Worm (Caenorhabditis elegans) whole organism, young adult: ENCODE results near the gene T25E4.1.

Experiments used
- B0035.1 ChIP-seq: sonication (generic microtip); optimal IDR thresholded peaks from 2 replicates; lab custom pipeline; 2016; ENCODE audit warnings: missing genetic modification characterization, mild to moderate bottlenecking, missing compliant biosample characterization, missing genotype, missing genetic modification reagents
- F57A8.1 ChIP-seq: fragments of 200-800 bp; sonication (Bioruptor generic); optimal IDR thresholded peaks from 2 replicates; lab custom pipeline; 2018; ENCODE audit warnings: mild to moderate bottlenecking, missing genetic modification characterization, moderate library complexity, missing compliant biosample characterization
- T07F8.4 ChIP-seq: sonication (generic microtip); optimal IDR thresholded peaks from 2 replicates; lab custom pipeline; 2016; ENCODE audit warnings: mild to moderate bottlenecking, missing genetic modification characterization, moderate library complexity, missing compliant biosample characterization
- T26A5.8 ChIP-seq: sonication (generic microtip); optimal IDR thresholded peaks from 2 replicates; lab custom pipeline; 2016; ENCODE audit warnings: missing genetic modification characterization, missing compliant biosample characterization
- Y53F4B.3 ChIP-seq: fragments of 200-800 bp; sonication (Bioruptor generic); IDR thresholded peaks from 2 replicates; pipeline ENCODE4 v1.3.6; 2022; ENCODE audit warnings: missing genetic modification reagents, missing genetic modification characterization, missing compliant biosample characterization
- Y95B8A.8 ChIP-seq: fragments of 200-800 bp; sonication (Bioruptor generic); IDR thresholded peaks from 2 replicates; pipeline ENCODE4 v1.3.6; 2022; ENCODE audit warnings: missing genetic modification reagents, missing genetic modification characterization, missing compliant biosample characterization
- attf-3 ChIP-seq: fragments of 200-800 bp; sonication (Bioruptor generic); conservative IDR thresholded peaks from 2 replicates; pipeline ENCODE4 v1.3.6; 2022; ENCODE audit warnings: missing genetic modification reagents, missing genetic modification characterization, missing compliant biosample characterization
- cebp-1 ChIP-seq, 2 experiments: fragments of 200-800 bp in 1 of 2; sonication (Bioruptor generic) in 1 of 2; sonication (generic microtip) in 1 of 2; IDR thresholded peaks in 1 of 2; optimal IDR thresholded peaks in 1 of 2; 2 replicates each; pipeline versions ENCODE4 v1.3.6 to Lab custom; 2017 to 2022; ENCODE audit warnings: missing compliant biosample characterization in 2 of 2, missing genetic modification characterization in 2 of 2, mild to moderate bottlenecking in 1 of 2, missing genetic modification reagents in 1 of 2, moderate library complexity in 1 of 2
- cebp-2 ChIP-seq: fragments of 200-800 bp; sonication (Bioruptor generic); IDR thresholded peaks from 2 replicates; pipeline ENCODE4 v1.3.6; 2022; ENCODE audit warnings: missing genetic modification characterization, missing compliant biosample characterization
- ceh-100 ChIP-seq: fragments of 200-800 bp; sonication (Bioruptor generic); IDR thresholded peaks from 2 replicates; pipeline ENCODE4 v1.3.6; 2022; ENCODE audit warnings: missing genetic modification reagents, missing genetic modification characterization, missing compliant biosample characterization
- ceh-27 ChIP-seq: fragments of 200-800 bp; sonication (Bioruptor generic); optimal IDR thresholded peaks from 2 replicates; lab custom pipeline; 2018; ENCODE audit warnings: mild to moderate bottlenecking, missing genetic modification characterization, moderate library complexity, missing compliant biosample characterization
- ceh-40 ChIP-seq: fragments of 200-800 bp; sonication (Bioruptor generic); IDR thresholded peaks from 2 replicates; pipeline ENCODE4 v1.3.6; 2022; ENCODE audit warnings: missing genetic modification characterization, missing compliant biosample characterization
- chd-7 ChIP-seq: sonication (generic microtip); optimal IDR thresholded peaks from 2 replicates; lab custom pipeline; 2016; ENCODE audit warnings: mild to moderate bottlenecking, missing genetic modification characterization, moderate library complexity, missing compliant biosample characterization
- die-1 ChIP-seq: sonication (generic microtip); optimal IDR thresholded peaks from 2 replicates; lab custom pipeline; 2016; ENCODE audit warnings: missing genotype, mild to moderate bottlenecking, missing genetic modification characterization, missing compliant biosample characterization
- dox-1 ChIP-seq: fragments of 200-800 bp; sonication (Bioruptor generic); IDR thresholded peaks from 2 replicates; pipeline ENCODE4 v1.3.6; 2022; ENCODE audit warnings: missing genetic modification reagents, missing genetic modification characterization, missing compliant biosample characterization
- ekl-4 ChIP-seq: fragments of 200-800 bp; sonication (Bioruptor generic); IDR thresholded peaks from 2 replicates; pipeline ENCODE4 v1.3.6; 2022; ENCODE audit warnings: missing genetic modification reagents, missing genetic modification characterization, missing compliant biosample characterization
- him-1 ChIP-seq: sonication (generic microtip); optimal IDR thresholded peaks from 2 replicates; lab custom pipeline; 2016; ENCODE audit warnings: missing genotype, missing genetic modification reagents, missing genetic modification characterization, missing compliant biosample characterization
- hlh-12 ChIP-seq: sonication (generic microtip); optimal IDR thresholded peaks from 2 replicates; lab custom pipeline; 2016; ENCODE audit warnings: missing genetic modification characterization, missing compliant biosample characterization
- hmg-1.2 ChIP-seq: fragments of 200-800 bp; sonication (Bioruptor generic); IDR thresholded peaks from 2 replicates; pipeline ENCODE4 v1.3.6; 2022; ENCODE audit warnings: missing genetic modification reagents, missing genetic modification characterization, missing compliant biosample characterization
- hmg-20 ChIP-seq: fragments of 200-800 bp; sonication (Bioruptor generic); IDR thresholded peaks from 2 replicates; pipeline ENCODE4 v1.3.6; 2022; ENCODE audit warnings: missing genetic modification reagents, missing genetic modification characterization, missing compliant biosample characterization
- lin-35 ChIP-seq, 3 experiments: fragments of 150-350 bp in 2 of 3; sonication (generic microtip) in 1 of 3; optimal IDR thresholded peaks; 2 replicates each; lab custom pipeline; 2014 to 2018; ENCODE audit warnings: missing biosample characterization in 3 of 3, missing genetic modification characterization in 3 of 3, missing genetic modification reagents in 3 of 3
- lin-40 ChIP-seq: sonication (generic microtip); optimal IDR thresholded peaks from 2 replicates; lab custom pipeline; 2016; ENCODE audit warnings: missing genetic modification characterization, mild to moderate bottlenecking, missing compliant biosample characterization, missing genotype, missing genetic modification reagents
- lin-54 ChIP-seq: fragments of 200-800 bp; sonication (Bioruptor generic); optimal IDR thresholded peaks from 2 replicates; lab custom pipeline; 2018; ENCODE audit warnings: mild to moderate bottlenecking, missing genetic modification characterization, missing compliant biosample characterization
- lir-1 ChIP-seq: fragments of 200-800 bp; sonication (Bioruptor generic); conservative IDR thresholded peaks from 2 replicates; pipeline ENCODE4 v1.3.6; 2022; ENCODE audit warnings: missing genetic modification reagents, missing genetic modification characterization, missing compliant biosample characterization
- lsl-1 ChIP-seq: fragments of 200-800 bp; sonication (Bioruptor generic); optimal IDR thresholded peaks from 2 replicates; lab custom pipeline; 2018; ENCODE audit warnings: mild to moderate bottlenecking, missing genetic modification characterization, moderate library complexity, missing compliant biosample characterization
- madf-10 ChIP-seq: sonication (generic microtip); optimal IDR thresholded peaks from 2 replicates; lab custom pipeline; 2016; ENCODE audit warnings: mild to moderate bottlenecking, missing genetic modification characterization, missing compliant biosample characterization
- madf-8 ChIP-seq: fragments of 200-800 bp; sonication (Bioruptor generic); conservative IDR thresholded peaks from 2 replicates; pipeline ENCODE4 v1.3.6; 2022; ENCODE audit warnings: missing genetic modification reagents, missing genetic modification characterization, missing compliant biosample characterization
- mcd-1 ChIP-seq: fragments of 200-800 bp; sonication (Bioruptor generic); IDR thresholded peaks from 2 replicates; pipeline ENCODE4 v1.3.6; 2022; ENCODE audit warnings: missing genetic modification reagents, missing genetic modification characterization, missing compliant biosample characterization
- mes-4 ChIP-seq: sonication (generic microtip); optimal IDR thresholded peaks from 2 replicates; lab custom pipeline; 2016; ENCODE audit warnings: missing genotype, missing genetic modification characterization, missing compliant biosample characterization
- mxl-1 ChIP-seq: sonication (generic microtip); optimal IDR thresholded peaks from 2 replicates; lab custom pipeline; 2016; ENCODE audit warnings: missing genetic modification characterization, missing compliant biosample characterization
- nfyb-1 ChIP-seq: fragments of 200-800 bp; sonication (Bioruptor generic); IDR thresholded peaks from 2 replicates; pipeline ENCODE4 v1.3.6; 2022; ENCODE audit warnings: missing genetic modification reagents, missing genetic modification characterization, missing compliant biosample characterization
- nhr-120 ChIP-seq: fragments of 200-800 bp; sonication (Bioruptor generic); IDR thresholded peaks from 2 replicates; pipeline ENCODE4 v1.3.6; 2022; ENCODE audit warnings: missing genetic modification characterization, missing compliant biosample characterization
- nhr-80 ChIP-seq: sonication (generic microtip); optimal IDR thresholded peaks from 2 replicates; lab custom pipeline; 2016; ENCODE audit warnings: missing genetic modification characterization, missing compliant biosample characterization
- pha-4 ChIP-seq: fragments of 150-350 bp; sonication (generic microtip); optimal IDR thresholded peaks from 2 replicates; lab custom pipeline; 2014; ENCODE audit warnings: missing biosample characterization, missing genetic modification reagents, missing genetic modification characterization
- rec-8 ChIP-seq, 2 experiments: sonication (generic microtip); optimal IDR thresholded peaks; 2 replicates each; lab custom pipeline; 2016; ENCODE audit warnings: mild to moderate bottlenecking in 2 of 2, missing genetic modification characterization in 2 of 2, missing genetic modification reagents in 2 of 2, missing genotype in 2 of 2, missing biosample characterization in 1 of 2, missing compliant biosample characterization in 1 of 2, moderate library complexity in 1 of 2
- repo-1 ChIP-seq: sonication (generic microtip); optimal IDR thresholded peaks from 2 replicates; lab custom pipeline; 2017; ENCODE audit warnings: mild to moderate bottlenecking, missing genetic modification characterization, missing compliant biosample characterization
- snpc-1.3 ChIP-seq: sonication (generic microtip); optimal IDR thresholded peaks from 2 replicates; lab custom pipeline; 2017; ENCODE audit warnings: missing genetic modification characterization, mild to moderate bottlenecking, missing compliant biosample characterization, antibody characterized with exemption, moderate library complexity, missing genotype, missing genetic modification reagents; ENCODE audit not compliant: insufficient read depth
- snpc-4 ChIP-seq, 5 experiments: fragments of 150-350 bp in 1 of 5; sonication (generic microtip) in 4 of 5; optimal IDR thresholded peaks; 2 replicates each; lab custom pipeline; 2014 to 2018; ENCODE audit warnings: missing genetic modification characterization in 5 of 5, missing biosample characterization in 3 of 5, antibody characterized with exemption in 2 of 5, mild to moderate bottlenecking in 2 of 5, missing compliant biosample characterization in 2 of 5, missing genotype in 2 of 5, moderate library complexity in 2 of 5, missing genetic modification reagents in 1 of 5
- somi-1 ChIP-seq: fragments of 200-800 bp; sonication (Bioruptor generic); optimal IDR thresholded peaks from 2 replicates; lab custom pipeline; 2018; ENCODE audit warnings: mild to moderate bottlenecking, missing genetic modification characterization, missing compliant biosample characterization
- sptf-2 ChIP-seq: fragments of 200-800 bp; sonication (Bioruptor generic); optimal IDR thresholded peaks from 2 replicates; lab custom pipeline; 2018; ENCODE audit warnings: mild to moderate bottlenecking, missing genetic modification characterization, missing compliant biosample characterization
- tbp1 ChIP-seq: fragments of 200-800 bp; sonication (Bioruptor generic); optimal IDR thresholded peaks from 2 replicates; lab custom pipeline; 2018; ENCODE audit warnings: mild to moderate bottlenecking, missing genetic modification characterization, missing compliant biosample characterization
- unc-130 ChIP-seq: sonication (generic microtip); optimal IDR thresholded peaks from 2 replicates; lab custom pipeline; 2016; ENCODE audit warnings: missing genetic modification reagents, missing genetic modification characterization, missing compliant biosample characterization
- unc-62 ChIP-seq: fragments of 150-350 bp; optimal IDR thresholded peaks from 2 replicates; lab custom pipeline; 2014; ENCODE audit warnings: missing biosample characterization, missing genetic modification reagents, missing genetic modification characterization
- zim-3 ChIP-seq: sonication (generic microtip); optimal IDR thresholded peaks from 2 replicates; lab custom pipeline; 2017; ENCODE audit warnings: mild to moderate bottlenecking, missing genetic modification characterization, moderate library complexity, missing compliant biosample characterization
- ztf-26 ChIP-seq: sonication (generic microtip); optimal IDR thresholded peaks from 2 replicates; lab custom pipeline; 2017; ENCODE audit warnings: missing genetic modification characterization, missing compliant biosample characterization
- ztf-3 ChIP-seq: fragments of 200-800 bp; sonication (Bioruptor generic); optimal IDR thresholded peaks from 2 replicates; lab custom pipeline; 2018; ENCODE audit warnings: mild to moderate bottlenecking, missing genetic modification characterization, missing compliant biosample characterization
- ztf-6 ChIP-seq: fragments of 200-800 bp; sonication (Bioruptor generic); IDR thresholded peaks from 2 replicates; pipeline ENCODE4 v1.3.6; 2022; ENCODE audit warnings: missing genetic modification reagents, missing genetic modification characterization, missing compliant biosample characterization

T25E4.1 gene

ce11 chrII:5577060-5577459 lies 1.1 kb upstream of the T25E4.1 start (continued):
- TF ChIP-seq chd-7 (tag; lab: Kevin White, UChicago) (peak; percentile 56), B0035.1 (tag; lab: Kevin White, UChicago) (peak; percentile 15), Y53F4B.3 (GFP tag; lab: Robert Waterston, UW) (0 out of 2 replicates have a peak, but pooled peaks have one; percentile 30), mes-4 (peak; percentile 56), madf-8 (GFP tag; lab: Robert Waterston, UW) (no peak), ztf-3 (no peak), tbp1 (GFP tag; lab: Kevin White, UChicago) (peak; percentile 99), hmg-20 (no peak), lin-54 (GFP tag; lab: Kevin White, UChicago) (peak; percentile 58), F57A8.1 (GFP tag; lab: Kevin White, UChicago) (no peak), cebp-2 (peak; percentile 60; the same call in 1 of the 2 replicates), pha-4 (tag; lab: Kevin White, UChicago) (no peak), unc-62 (GFP tag; lab: Kevin White, UChicago) (no peak), rec-8 (tag; optimal IDR thresholded peaks at IDR 0.05; lab: Kevin White, UChicago) (peak in 1 of 2 experiments; percentile 65), somi-1 (GFP tag; lab: Kevin White, UChicago) (no peak), lin-40 (tag; lab: Kevin White, UChicago) (peak; percentile 48), mxl-1 (tag; lab: Kevin White, UChicago) (peak; percentile 41), snpc-1.3 (peak; percentile 80), nfyb-1 (peak; percentile 72; the same call in 1 of the 2 replicates), cebp-1 (GFP tag; IDR thresholded peaks at IDR 0.05; lab: Robert Waterston, UW) (no peak), cebp-1 (tag; optimal IDR thresholded peaks at IDR 0.05; lab: Kevin White, UChicago) (no peak), ztf-6 (GFP tag; lab: Robert Waterston, UW) (no peak), Y95B8A.8 (no peak), snpc-4 (GFP tag; optimal IDR thresholded peaks at IDR 0.05; lab: Kevin White, UChicago) (peak; percentile 54), snpc-4 (tag; optimal IDR thresholded peaks at IDR 0.05; lab: Kevin White, UChicago) (peak; percentile 25 to 86 (median 70)), zim-3 (tag; lab: Kevin White, UChicago) (peak; percentile 35), T26A5.8 (no peak), mcd-1 (GFP tag; lab: Robert Waterston, UW) (0 out of 2 replicates have a peak, but pooled peaks have one; percentile 46), sptf-2 (GFP tag; lab: Kevin White, UChicago) (no peak), him-1 (tag; lab: Kevin White, UChicago) (peak; percentile 80), ekl-4 (peak; percentile 40; the same call in 1 of the 2 replicates), ceh-100 (GFP tag; lab: Robert Waterston, UW) (peak; percentile 53; the same call in 1 of the 2 replicates), lir-1 (GFP tag; lab: Robert Waterston, UW) (no peak), unc-130 (peak; percentile 18), nhr-120 (GFP tag; lab: Robert Waterston, UW) (no peak), T07F8.4 (peak; percentile 24), hmg-1.2 (GFP tag; lab: Robert Waterston, UW) (peak; percentile 71), die-1 (peak; percentile 69), ceh-27 (GFP tag; lab: Kevin White, UChicago) (peak; percentile 50), ceh-40 (peak; percentile 59; the same call in 1 of the 2 replicates), hlh-12 (tag; lab: Kevin White, UChicago) (no peak), nhr-80 (tag; lab: Kevin White, UChicago) (peak; percentile 28), repo-1 (tag; lab: Kevin White, UChicago) (peak; percentile 15), attf-3 (GFP tag; lab: Robert Waterston, UW) (0 out of 2 replicates have a peak, but pooled peaks have one; percentile 13), lin-35 (GFP tag; optimal IDR thresholded peaks at IDR 0.05; lab: Kevin White, UChicago) (peak in 1 of 3 experiments; percentile 62), ztf-26 (peak; percentile 7), lsl-1 (GFP tag; lab: Kevin White, UChicago) (peak; percentile 8), madf-10 (tag; lab: Kevin White, UChicago) (peak; percentile 1), dox-1 (GFP tag; lab: Robert Waterston, UW) (peak; percentile 71)
- TF ChIP-seq, all 124 proteins: peak for 50
